Worm (Caenorhabditis elegans): ENCODE measurements around the gene ent-2.

DNA sequence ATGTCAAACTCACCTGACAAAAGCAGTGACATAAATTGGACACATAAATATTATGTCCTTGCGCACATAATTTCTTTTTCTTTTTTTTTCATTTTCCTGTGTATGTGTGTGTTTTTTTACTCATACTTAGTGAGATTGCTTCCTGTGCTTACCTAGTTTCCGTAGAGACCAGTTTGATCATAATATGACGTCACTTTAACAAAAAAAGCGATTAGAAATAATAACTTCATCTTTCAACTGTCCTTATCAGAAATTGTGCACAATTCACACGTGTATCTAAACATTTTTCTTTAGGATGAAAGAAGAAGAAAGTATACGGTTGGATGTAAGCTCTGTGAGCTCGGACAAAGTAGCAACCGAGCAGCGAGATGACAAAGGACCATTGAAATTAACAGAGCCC, 21.2 kb downstream of the ent-2 start:
- no peak for TF ChIP-seq ama-1 (optimal IDR thresholded peaks at IDR 0.05)
- TF ChIP-seq peb-1 (tag; optimal IDR thresholded peaks at IDR 0.05), result no peak
- no peak for TF ChIP-seq ztf-4 (tag; optimal IDR thresholded peaks at IDR 0.05)
- no peak for TF ChIP-seq nhr-6 (tag; optimal IDR thresholded peaks at IDR 0.05)
- TF ChIP-seq blmp-1 (tag; optimal IDR thresholded peaks at IDR 0.05; ENCODE audit: insufficient read depth), result no peak
- TF ChIP-seq nhr-12 (tag; optimal IDR thresholded peaks at IDR 0.05), result no peak
- TF ChIP-seq lin-13 (GFP tag; optimal IDR thresholded peaks at IDR 0.05), result no peak
- no peak for TF ChIP-seq lin-39 (tag; optimal IDR thresholded peaks at IDR 0.05)
- no peak for TF ChIP-seq nhr-11 (tag; optimal IDR thresholded peaks at IDR 0.05)
- no peak for TF ChIP-seq elt-3 (tag; optimal IDR thresholded peaks at IDR 0.05)
- no peak for TF ChIP-seq skn-1 (tag; optimal IDR thresholded peaks at IDR 0.05)
